Fruit fly (Drosophila melanogaster): ENCODE measurements around the gene Or24a.
A peak's percentile ranks its signal among the peaks of the same experiment; 100 is the strongest.

Or24a gene

dm6 chr2L:4187631-4188173 is 21.8 kb upstream of the Or24a start, which contains the start of the genes Tbcc and lectin-24Db (continued):
- TF ChIP-seq Awh (GFP tag; IDR thresholded peaks at IDR 0.05) (no peak), CG17912 (GFP tag; optimal IDR thresholded peaks at IDR 0.05) (peak; percentile 31), dpn (GFP tag; optimal IDR thresholded peaks at IDR 0.05) (no peak), Pdp1 (GFP tag; optimal IDR thresholded peaks at IDR 0.05) (peak in 1 of 2 experiments; percentile 32), CG12219 (GFP tag; optimal IDR thresholded peaks at IDR 0.05) (no peak), HLH4C (GFP tag; IDR thresholded peaks at IDR 0.05; ENCODE audit: partially characterized antibody) (no peak), HmgZ (tag; optimal IDR thresholded peaks at IDR 0.05) (peak; percentile 27), inv (GFP tag; IDR thresholded peaks at IDR 0.05; ENCODE audit: partially characterized antibody) (no peak), YL-1 (GFP tag; optimal IDR thresholded peaks at IDR 0.05) (peak; percentile 17), CG6272 (GFP tag; IDR thresholded peaks at IDR 0.05) (no peak), Scr (GFP tag; IDR thresholded peaks at IDR 0.05; ENCODE audit: partially characterized antibody) (no peak), chn (GFP tag; optimal IDR thresholded peaks at IDR 0.05) (no peak), yki (optimal IDR thresholded peaks at IDR 0.05) (peak; percentile 37), MBD-R2 (GFP tag; IDR thresholded peaks at IDR 0.05) (peak; percentile 56), CG17359 (tag; optimal IDR thresholded peaks at IDR 0.05) (no peak), CG2875 (GFP tag; optimal IDR thresholded peaks at IDR 0.05) (no peak), CG4360 (GFP tag; IDR thresholded peaks at IDR 0.05) (peak; percentile 80), onecut (GFP tag; IDR thresholded peaks at IDR 0.05) (0 out of 2 replicates have a peak, but pooled peaks have one; percentile 14), crp (GFP tag; optimal IDR thresholded peaks at IDR 0.05) (peak in 1 of 2 experiments; percentile 55), eve (GFP tag; optimal IDR thresholded peaks at IDR 0.05) (peak in 1 of 2 experiments; percentile 73), gfzf (GFP tag; optimal IDR thresholded peaks at IDR 0.05) (peak; percentile 75), BEAF-32 (GFP tag; optimal IDR thresholded peaks at IDR 0.05) (peak; percentile 10), CG10267 (tag; optimal IDR thresholded peaks at IDR 0.05) (peak; percentile 22), CG6254 (GFP tag; optimal IDR thresholded peaks at IDR 0.05) (no peak), CG2116 (GFP tag; optimal IDR thresholded peaks at IDR 0.05) (peak; percentile 17), Myb (GFP tag; optimal IDR thresholded peaks at IDR 0.05) (peak; percentile 27), CG5180 (GFP tag; optimal IDR thresholded peaks at IDR 0.05) (no peak), sob (GFP tag; IDR thresholded peaks at IDR 0.05) (no peak)

DNA sequence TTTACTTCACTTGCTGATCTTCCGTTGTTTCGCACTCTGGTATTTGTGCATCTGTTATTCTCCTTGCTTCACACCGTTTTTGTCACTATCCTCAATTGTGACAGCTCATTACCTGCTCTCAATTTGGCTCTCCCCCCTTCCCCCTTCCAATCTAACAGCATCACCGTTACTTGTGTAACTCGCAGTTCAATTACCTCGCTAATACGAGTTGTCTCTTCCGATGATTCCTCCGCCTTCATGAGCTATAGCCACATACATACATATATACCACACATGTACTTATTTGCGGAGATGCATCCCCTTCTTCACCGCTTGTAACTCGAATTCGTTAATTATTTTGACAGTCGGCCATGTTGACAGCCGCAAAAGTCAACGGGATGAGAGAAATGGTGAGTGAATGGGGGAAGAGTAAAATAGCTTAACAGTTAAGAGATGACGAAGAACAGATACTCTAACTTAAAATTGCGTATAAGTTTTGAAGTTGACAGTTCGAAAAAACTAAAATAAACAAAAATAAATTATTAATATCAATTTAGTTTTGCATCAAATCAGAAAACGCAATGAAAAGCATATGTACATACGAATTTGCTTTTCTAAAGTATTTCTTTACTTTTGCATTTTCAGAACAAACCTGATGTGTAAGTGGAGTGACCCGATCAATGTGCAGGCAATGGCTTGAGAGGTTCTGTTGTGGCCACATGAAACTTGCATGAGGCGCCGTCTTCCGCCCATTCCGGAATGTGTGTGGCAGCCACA is 19.5 kb upstream of the Or24a start:
- TF ChIP-seq CG3847 (GFP tag; IDR thresholded peaks at IDR 0.05) (no peak), CoRest (tag; optimal IDR thresholded peaks at IDR 0.05) (peak; percentile 7), dm (GFP tag; optimal IDR thresholded peaks at IDR 0.05) (no peak), tup (GFP tag; optimal IDR thresholded peaks at IDR 0.05) (no peak), lola (GFP tag; optimal IDR thresholded peaks at IDR 0.05) (peak in 1 of 3 experiments; percentile 54), CG10979 (tag; optimal IDR thresholded peaks at IDR 0.05) (peak; percentile 48), Ets65A (GFP tag) (peak; percentile 26), chm (GFP tag; IDR thresholded peaks at IDR 0.05) (no peak), dpn (GFP tag; optimal IDR thresholded peaks at IDR 0.05) (no peak), sqz (GFP tag; optimal IDR thresholded peaks at IDR 0.05) (no peak), kni (GFP tag; optimal IDR thresholded peaks at IDR 0.05) (no peak), vnd (GFP tag; IDR thresholded peaks at IDR 0.05; ENCODE audit: partially characterized antibody) (no peak), CG10267 (tag; optimal IDR thresholded peaks at IDR 0.05) (peak; percentile 1), lov (optimal IDR thresholded peaks at IDR 0.05) (no peak), lov (GFP tag; IDR thresholded peaks at IDR 0.05) (no peak), jigr1 (GFP tag; IDR thresholded peaks at IDR 0.05) (no peak), fru (optimal IDR thresholded peaks at IDR 0.05) (no peak), D19A (tag; optimal IDR thresholded peaks at IDR 0.05) (peak; percentile 95), CG10147 (GFP tag; optimal IDR thresholded peaks at IDR 0.05) (no peak), otp (GFP tag; IDR thresholded peaks at IDR 0.05) (no peak), rib (GFP tag; IDR thresholded peaks at IDR 0.05) (no peak), bab2 (GFP tag; optimal IDR thresholded peaks at IDR 0.05) (no peak), Blimp-1 (GFP tag; optimal IDR thresholded peaks at IDR 0.05) (peak; percentile 37)
